Fruit fly (Drosophila melanogaster) whole organism, embryonic: ENCODE data around the gene CG13063.
A peak's percentile ranks its signal among the peaks of the same experiment; 100 is the strongest.

Experiments
- Ada2b ChIP-seq: fragments of 200-800 bp; sonication (Bioruptor generic); IDR thresholded peaks from 2 replicates; pipeline ENCODE4 v1.3.6; 2022; ENCODE audit warnings: missing biosample characterization, missing genetic modification characterization
- CG12071 ChIP-seq: fragments of 200-800 bp; sonication (Bioruptor generic); optimal IDR thresholded peaks from 3 replicates; lab custom pipeline; 2018; ENCODE audit warnings: missing biosample characterization, mild to moderate bottlenecking, missing genetic modification characterization
- CG13424 ChIP-seq: fragments of 200-800 bp; sonication (Bioruptor generic); optimal IDR thresholded peaks from 2 replicates; lab custom pipeline; 2019; ENCODE audit warnings: missing biosample characterization, mild to moderate bottlenecking, missing genetic modification characterization, moderate library complexity
- CG14050 ChIP-seq: fragments of 200-800 bp; sonication (Bioruptor generic); IDR thresholded peaks from 3 replicates; pipeline ENCODE4 v1.3.6; 2022; ENCODE audit warnings: missing biosample characterization, missing genetic modification characterization
- CG17385 ChIP-seq: fragments of 200-800 bp; sonication (Bioruptor generic); optimal IDR thresholded peaks from 3 replicates; lab custom pipeline; 2018; ENCODE audit warnings: missing biosample characterization, mild to moderate bottlenecking, missing genetic modification characterization
- CG17568 ChIP-seq: fragments of 200-800 bp; sonication (Bioruptor generic); optimal IDR thresholded peaks from 2 replicates; lab custom pipeline; 2018; ENCODE audit warnings: missing biosample characterization, mild to moderate bottlenecking, missing genetic modification characterization, moderate library complexity
- CG2199 ChIP-seq: fragments of 200-800 bp; sonication (Bioruptor generic); IDR thresholded peaks from 3 replicates; pipeline ENCODE4 v1.3.6; 2022; ENCODE audit warnings: missing biosample characterization, missing genetic modification characterization
- CG2678 ChIP-seq: fragments of 200-800 bp; sonication (Bioruptor generic); optimal IDR thresholded peaks from 3 replicates; lab custom pipeline; 2019; ENCODE audit warnings: missing biosample characterization, mild to moderate bottlenecking, missing genetic modification characterization, moderate library complexity
- CG30431 ChIP-seq: fragments of 200-800 bp; sonication (Bioruptor generic); optimal IDR thresholded peaks from 2 replicates; lab custom pipeline; 2017; ENCODE audit warnings: missing biosample characterization, missing genetic modification characterization
- CG6175 ChIP-seq: fragments of 200-800 bp; sonication (Bioruptor generic); IDR thresholded peaks from 3 replicates; pipeline ENCODE4 v1.3.6; 2022; ENCODE audit warnings: missing biosample characterization, missing genetic modification characterization
- CG7357 ChIP-seq: fragments of 200-800 bp; sonication (Bioruptor generic); IDR thresholded peaks from 3 replicates; pipeline ENCODE4 v1.3.6; 2022; ENCODE audit warnings: missing biosample characterization, missing genetic modification characterization
- CG8765 ChIP-seq: fragments of 200-800 bp; sonication (Bioruptor generic); IDR thresholded peaks from 2 replicates; pipeline ENCODE4 v1.3.6; 2022; ENCODE audit warnings: missing biosample characterization, missing genetic modification characterization
- CG9609 ChIP-seq: fragments of 200-800 bp; sonication (Bioruptor generic); optimal IDR thresholded peaks from 3 replicates; lab custom pipeline; 2016; ENCODE audit warnings: missing biosample characterization, missing genetic modification characterization
- CkIIα-i1 ChIP-seq: fragments of 200-800 bp; sonication (Bioruptor generic); IDR thresholded peaks from 2 replicates; pipeline ENCODE4 v1.3.6; 2022; ENCODE audit warnings: missing biosample characterization, missing genetic modification characterization
- CoRest ChIP-seq: fragments of 200-800 bp; sonication (Bioruptor generic); optimal IDR thresholded peaks from 3 replicates; lab custom pipeline; 2018; ENCODE audit warnings: missing biosample characterization, mild to moderate bottlenecking, missing genetic modification characterization, moderate library complexity
- Elba2 ChIP-seq: fragments of 200-800 bp; sonication (Bioruptor generic); optimal IDR thresholded peaks from 3 replicates; lab custom pipeline; 2016; ENCODE audit warnings: missing biosample characterization, missing genetic modification characterization
- Med ChIP-seq: fragments of 200-800 bp; sonication (Bioruptor generic); peaks from one replicate; lab custom pipeline; 2016; ENCODE audit warnings: missing biosample characterization, missing genetic modification characterization, mild to moderate bottlenecking, inconsistent platforms, moderate library complexity
- Poxn ChIP-seq: fragments of 200-800 bp; sonication (Bioruptor generic); IDR thresholded peaks from 2 replicates; pipeline ENCODE4 v1.3.6; 2022; ENCODE audit warnings: missing biosample characterization, missing genetic modification characterization
- Rfx ChIP-seq: fragments of 200-800 bp; sonication (Bioruptor generic); IDR thresholded peaks from 2 replicates; pipeline ENCODE4 v1.3.6; 2022; ENCODE audit warnings: missing biosample characterization, missing genetic modification characterization
- Sox102F ChIP-seq: fragments of 200-800 bp; sonication (Bioruptor generic); optimal IDR thresholded peaks from 2 replicates; lab custom pipeline; 2018; ENCODE audit warnings: missing biosample characterization, mild to moderate bottlenecking, missing genetic modification characterization, moderate library complexity
- Sry-δ ChIP-seq: fragments of 200-800 bp; sonication (Bioruptor generic); optimal IDR thresholded peaks from 2 replicates; lab custom pipeline; 2016; ENCODE audit warnings: missing biosample characterization, missing genetic modification characterization
- Trl ChIP-seq, 3 experiments: fragments of >200 bp in 2 of 3; fragments of 200-800 bp in 1 of 3; sonication (Bioruptor generic) in 1 of 3; optimal IDR thresholded peaks; 2 replicates in 1 of 3; 3 replicates in 2 of 3; lab custom pipeline; 2016 to 2017; ENCODE audit warnings: missing biosample characterization in 1 of 3, missing genetic modification characterization in 1 of 3
- YL-1 ChIP-seq: fragments of 200-800 bp; sonication (Bioruptor generic); optimal IDR thresholded peaks from 3 replicates; lab custom pipeline; 2017; ENCODE audit warnings: missing biosample characterization, mild to moderate bottlenecking, missing genetic modification characterization
- abd-A ChIP-seq: fragments of 200-800 bp; sonication (Bioruptor generic); optimal IDR thresholded peaks from 3 replicates; lab custom pipeline; 2019; ENCODE audit warnings: missing biosample characterization, mild to moderate bottlenecking, missing genetic modification characterization, moderate library complexity
- bab2 ChIP-seq: fragments of 200-800 bp; sonication (Bioruptor generic); optimal IDR thresholded peaks from 2 replicates; lab custom pipeline; 2016; ENCODE audit warnings: missing biosample characterization, missing genetic modification characterization
- chinmo ChIP-seq: fragments of 200-800 bp; sonication (Bioruptor generic); IDR thresholded peaks from 4 replicates; pipeline ENCODE4 v1.3.6; 2022; ENCODE audit warnings: missing biosample characterization, missing genetic modification characterization; ENCODE audit not compliant: partially characterized antibody
- chn ChIP-seq: fragments of 200-800 bp; sonication (Bioruptor generic); optimal IDR thresholded peaks from 2 replicates; lab custom pipeline; 2016; ENCODE audit warnings: missing biosample characterization, missing genetic modification characterization
- corto ChIP-seq: fragments of 200-800 bp; sonication (Bioruptor generic); optimal IDR thresholded peaks from 2 replicates; lab custom pipeline; 2016; ENCODE audit warnings: missing biosample characterization, mild to moderate bottlenecking, missing genetic modification characterization, moderate library complexity
- dpn ChIP-seq, 2 experiments: fragments of 200-800 bp; sonication (Bioruptor generic); optimal IDR thresholded peaks; 3 replicates each; lab custom pipeline; 2016; ENCODE audit warnings: missing biosample characterization in 2 of 2, missing genetic modification characterization in 2 of 2
- insv ChIP-seq, 2 experiments: fragments of 200-800 bp; sonication (Bioruptor generic); optimal IDR thresholded peaks; 3 replicates each; lab custom pipeline; 2016 to 2018; ENCODE audit warnings: missing biosample characterization in 2 of 2, missing genetic modification characterization in 2 of 2
- ken ChIP-seq: fragments of 200-800 bp; sonication (Bioruptor generic); IDR thresholded peaks from 3 replicates; pipeline ENCODE4 v1.3.6; 2022; ENCODE audit warnings: missing biosample characterization, missing genetic modification characterization
- maf-S ChIP-seq: fragments of 200-800 bp; sonication (Bioruptor generic); optimal IDR thresholded peaks from 2 replicates; lab custom pipeline; 2016; ENCODE audit warnings: missing biosample characterization, missing genetic modification characterization
- phol ChIP-seq: fragments of 200-800 bp; sonication (Bioruptor generic); optimal IDR thresholded peaks from 3 replicates; lab custom pipeline; 2018; ENCODE audit warnings: missing biosample characterization, mild to moderate bottlenecking, missing genetic modification characterization, moderate library complexity
- row ChIP-seq: fragments of 200-800 bp; sonication (Bioruptor generic); IDR thresholded peaks from 3 replicates; pipeline ENCODE4 v1.3.6; 2022; ENCODE audit warnings: missing biosample characterization, missing genetic modification characterization
- sens ChIP-seq: fragments of 200-800 bp; sonication (Bioruptor generic); peaks from one replicate; lab custom pipeline; 2016; ENCODE audit warnings: missing biosample characterization, missing genetic modification characterization
- sim ChIP-seq: fragments of 200-800 bp; sonication (Bioruptor generic); IDR thresholded peaks from 2 replicates; pipeline ENCODE4 v1.3.6; 2022; ENCODE audit warnings: missing biosample characterization, missing genetic modification characterization
- stc ChIP-seq: fragments of 200-800 bp; sonication (Bioruptor generic); IDR thresholded peaks from 2 replicates; pipeline ENCODE4 v1.3.6; 2022; ENCODE audit warnings: missing biosample characterization, missing genetic modification characterization
- tgo ChIP-seq: fragments of 200-800 bp; sonication (Bioruptor generic); IDR thresholded peaks from 3 replicates; pipeline ENCODE4 v1.3.6; 2022; ENCODE audit warnings: missing biosample characterization, missing genetic modification characterization
- tll ChIP-seq, 2 experiments: fragments of 200-800 bp in 1 of 2; fragments of >200 bp in 1 of 2; sonication (Bioruptor generic) in 1 of 2; optimal IDR thresholded peaks; 2 replicates each; lab custom pipeline; 2017 to 2019; ENCODE audit warnings: missing biosample characterization in 2 of 2, missing genetic modification characterization in 2 of 2, mild to moderate bottlenecking in 1 of 2, moderate library complexity in 1 of 2
- unpg ChIP-seq: fragments of 200-800 bp; sonication (Bioruptor generic); optimal IDR thresholded peaks from 3 replicates; lab custom pipeline; 2018; ENCODE audit warnings: missing biosample characterization, mild to moderate bottlenecking, missing genetic modification characterization, moderate library complexity
- vvl ChIP-seq: fragments of 200-800 bp; sonication (Bioruptor generic); IDR thresholded peaks from 2 replicates; pipeline ENCODE4 v1.3.6; 2022; ENCODE audit warnings: missing biosample characterization, missing genetic modification characterization
- wdn ChIP-seq: fragments of 200-800 bp; sonication (Bioruptor generic); IDR thresholded peaks from 2 replicates; pipeline ENCODE4 v1.3.6; 2022; ENCODE audit warnings: missing biosample characterization, missing genetic modification characterization

CG13063 gene

dm6 chr3L:16286258-16286657 lies 20.1 kb upstream of the CG13063 start (continued):
- peak; percentile 62 for TF ChIP-seq vvl (GFP tag; lab: Robert Waterston, UW)
- TF ChIP-seq maf-S (GFP tag; lab: Kevin White, UChicago): no peak
- TF ChIP-seq abd-A (tag; lab: Kevin White, UChicago): peak; percentile 21
- no peak for TF ChIP-seq ken (GFP tag; lab: Robert Waterston, UW)
- no peak for TF ChIP-seq Poxn (GFP tag; lab: Robert Waterston, UW)
- TF ChIP-seq stc: no peak
- TF ChIP-seq CG2199 (GFP tag; lab: Robert Waterston, UW): no peak
- no peak for TF ChIP-seq CG8765 (GFP tag; lab: Robert Waterston, UW)
- TF ChIP-seq sens (GFP tag; lab: Kevin White, UChicago): peak; percentile 74
- peak; percentile 79 for TF ChIP-seq Med (GFP tag; lab: Kevin White, UChicago)
- TF ChIP-seq CG14050 (GFP tag; lab: Robert Waterston, UW): 0 out of 3 replicates have a peak, but pooled peaks have one; percentile 17
- no peak for TF ChIP-seq corto (GFP tag; lab: Kevin White, UChicago)
- TF ChIP-seq bab2 (GFP tag; lab: Kevin White, UChicago): no peak
- TF ChIP-seq row (GFP tag; lab: Robert Waterston, UW): peak; percentile 66
- no peak for TF ChIP-seq sim (GFP tag; lab: Robert Waterston, UW)
- no peak for TF ChIP-seq Elba2 (GFP tag; lab: Kevin White, UChicago)
- peak; percentile 58 for TF ChIP-seq Sox102F (GFP tag; lab: Kevin White, UChicago)
- no peak for TF ChIP-seq Rfx
- no peak for TF ChIP-seq CG9609 (GFP tag; lab: Kevin White, UChicago)
- TF ChIP-seq CG2678 (tag; lab: Kevin White, UChicago): peak; percentile 61
- 0 out of 3 replicates have a peak, but pooled peaks have one; percentile 32 for TF ChIP-seq CG7357 (GFP tag; lab: Robert Waterston, UW)
- peak; percentile 20; the same call in 1 of the 2 replicates for TF ChIP-seq Ada2b
- no peak for TF ChIP-seq YL-1 (GFP tag; lab: Kevin White, UChicago)
- TF ChIP-seq CG17385 (GFP tag; lab: Kevin White, UChicago): peak; percentile 18
- TF ChIP-seq CoRest (tag; lab: Kevin White, UChicago): peak; percentile 16
- no peak for TF ChIP-seq Sry-δ
- no peak for TF ChIP-seq wdn (GFP tag; lab: Robert Waterston, UW)
- peak; percentile 52 for TF ChIP-seq unpg (GFP tag; lab: Kevin White, UChicago)
- TF ChIP-seq dpn (GFP tag; optimal IDR thresholded peaks at IDR 0.05; lab: Kevin White, UChicago): peak in 1 of 2 experiments; percentile 1
- TF ChIP-seq phol: peak; percentile 28
- TF ChIP-seq tll (GFP tag; optimal IDR thresholded peaks at IDR 0.05; lab: Kevin White, UChicago): no peak
- peak; percentile 54 for TF ChIP-seq CG13424 (tag; lab: Kevin White, UChicago)
- peak; percentile 31 for TF ChIP-seq CG12071 (GFP tag; lab: Kevin White, UChicago)
- TF ChIP-seq CG6175 (GFP tag; lab: Robert Waterston, UW): no peak
- peak; percentile 35; the same call in 2 of the 3 replicates for TF ChIP-seq tgo (GFP tag; lab: Robert Waterston, UW)
- TF ChIP-seq, all 482 proteins: peak for 66

dm6 chr3L:16288322-16288721 lies 18.1 kb upstream of the CG13063 start, which contains the start of gene CG13046:
Gene CG13046, minus strand, starts transcription at chr3L:16288422.
- TF ChIP-seq CG30431 (no peak), chinmo (0 out of 4 replicates have a peak, but pooled peaks have one; percentile 18), chn (no peak), Trl (optimal IDR thresholded peaks at IDR 0.05; lab: Kevin White, UChicago) (peak; percentile 8 to 42), Trl (GFP tag; optimal IDR thresholded peaks at IDR 0.05; lab: Kevin White, UChicago) (no peak), CG17568 (GFP tag; lab: Kevin White, UChicago) (no peak), insv (GFP tag; optimal IDR thresholded peaks at IDR 0.05; lab: Kevin White, UChicago) (no peak), CkIIα-i1 (GFP tag; lab: Robert Waterston, UW) (no peak)
